Worm (Caenorhabditis elegans): Measurements from ENCODE around the gene pals-33.

pals-33 gene

DNA sequence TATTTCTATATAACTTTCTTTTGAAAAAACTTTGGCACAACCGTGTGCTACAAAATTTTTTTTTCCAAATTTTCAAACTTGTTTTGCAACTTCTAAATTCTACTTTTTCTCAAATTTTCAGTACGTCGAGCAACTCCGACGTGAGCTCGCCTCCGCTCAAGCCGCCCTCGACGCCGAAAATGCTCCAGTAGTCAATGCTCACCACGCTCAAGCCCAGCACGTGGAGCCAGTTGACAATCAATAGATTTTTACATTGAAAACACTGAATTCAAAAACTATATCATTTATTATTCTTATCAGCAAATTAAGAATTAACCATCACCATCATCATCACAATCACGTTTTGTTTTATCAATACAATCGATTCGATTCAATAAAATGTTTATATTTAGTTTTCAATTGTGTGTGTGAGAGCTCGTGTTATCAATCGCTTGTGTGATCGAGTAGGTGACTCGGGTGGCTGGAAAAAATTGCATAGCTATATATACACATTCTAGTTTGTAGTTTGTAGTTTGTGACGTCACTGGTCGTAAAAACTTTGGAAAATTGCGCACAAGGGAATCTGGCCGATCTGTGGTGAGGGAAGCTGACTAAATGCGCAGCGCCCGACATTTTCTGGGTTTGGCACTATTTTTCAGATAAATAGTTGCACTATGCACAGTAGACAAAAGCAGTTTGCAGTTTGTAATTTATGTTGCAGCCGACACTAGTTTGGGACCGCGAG lies 38.7 kb upstream of the pals-33 start (continued):
- TF ChIP-seq fkh-3 (tag; optimal IDR thresholded peaks at IDR 0.05) (no peak), cebp-2 (GFP tag; IDR thresholded peaks at IDR 0.05) (0 out of 2 replicates have a peak, but pooled peaks have one; percentile 56), rpc-1 (optimal IDR thresholded peaks at IDR 0.05) (no peak), rpc-1 (tag; optimal IDR thresholded peaks at IDR 0.05) (no peak), ztf-22 (GFP tag; optimal IDR thresholded peaks at IDR 0.05) (no peak), ztf-25 (GFP tag; IDR thresholded peaks at IDR 0.05) (no peak), B0336.3 (GFP tag; IDR thresholded peaks at IDR 0.05) (peak; percentile 92), C06A6.2 (GFP tag; conservative IDR thresholded peaks at IDR 0.05) (no peak), nhr-27 (tag; optimal IDR thresholded peaks at IDR 0.05) (no peak), F55B11.4 (tag; optimal IDR thresholded peaks at IDR 0.05; ENCODE audit: borderline replicate concordance, insufficient read depth) (no peak), lag-1 (GFP tag; IDR thresholded peaks at IDR 0.05) (no peak), mcd-1 (GFP tag; IDR thresholded peaks at IDR 0.05) (peak; percentile 22; the same call in 1 of the 2 replicates), K11D2.4 (GFP tag; IDR thresholded peaks at IDR 0.05) (no peak), lin-26 (GFP tag; IDR thresholded peaks at IDR 0.05) (no peak), ZK185.1 (tag; optimal IDR thresholded peaks at IDR 0.05; ENCODE audit: poor library complexity, severe bottlenecking) (no peak), aptf-3 (GFP tag; IDR thresholded peaks at IDR 0.05) (no peak), gei-17 (GFP tag; optimal IDR thresholded peaks at IDR 0.05) (no peak), zfh-2 (GFP tag; conservative IDR thresholded peaks at IDR 0.05) (no peak), sea-2 (GFP tag; IDR thresholded peaks at IDR 0.05) (no peak), mxl-1 (tag; optimal IDR thresholded peaks at IDR 0.05) (no peak), T26A5.8 (tag; optimal IDR thresholded peaks at IDR 0.05) (no peak), ztf-3 (GFP tag; optimal IDR thresholded peaks at IDR 0.05) (no peak), unc-130 (GFP tag; optimal IDR thresholded peaks at IDR 0.05) (no peak), ceh-79 (tag; optimal IDR thresholded peaks at IDR 0.05) (no peak), mel-28 (tag; optimal IDR thresholded peaks at IDR 0.05; ENCODE audit: borderline replicate concordance) (no peak), lin-35 (GFP tag; optimal IDR thresholded peaks at IDR 0.05) (no peak), madf-8 (GFP tag; conservative IDR thresholded peaks at IDR 0.05) (no peak), egl-18 (GFP tag; IDR thresholded peaks at IDR 0.05) (no peak), snpc-1.3 (tag; optimal IDR thresholded peaks at IDR 0.05; ENCODE audit: insufficient read depth) (no peak), egl-44 (GFP tag; IDR thresholded peaks at IDR 0.05) (peak; percentile 57; the same call in 1 of the 2 replicates), ceh-100 (GFP tag; IDR thresholded peaks at IDR 0.05) (no peak), lir-1 (GFP tag; conservative IDR thresholded peaks at IDR 0.05) (no peak), nhr-179 (tag; optimal IDR thresholded peaks at IDR 0.05) (no peak), madf-3 (GFP tag; IDR thresholded peaks at IDR 0.05) (no peak), chd-7 (tag; optimal IDR thresholded peaks at IDR 0.05) (peak; percentile 64)

DNA sequence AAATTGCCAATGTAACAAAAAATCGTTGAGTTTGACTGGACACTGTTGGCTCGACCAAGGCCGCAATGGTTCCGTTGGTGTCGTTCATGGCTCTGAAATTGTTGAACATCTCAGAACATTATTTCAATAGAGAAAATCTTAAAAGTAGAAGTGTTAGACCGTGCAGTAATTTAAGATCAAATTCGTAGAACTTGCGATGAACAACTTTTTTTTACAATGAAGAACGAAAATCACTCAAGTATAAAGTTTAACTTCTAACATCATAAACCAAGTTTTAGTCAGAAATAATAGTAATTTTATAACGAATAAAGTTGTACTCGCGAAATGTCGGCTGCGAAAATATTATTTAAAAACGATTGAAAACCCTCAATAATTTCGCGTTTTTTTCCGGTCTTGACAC lies 36.1 kb upstream of the pals-33 start, which contains the start of gene srx-41:
Gene srx-41, minus strand, starts transcription at position 101 of the 400 bp plus-strand sequence.
- TF ChIP-seq F55B11.4 (tag; optimal IDR thresholded peaks at IDR 0.05; ENCODE audit: borderline replicate concordance, insufficient read depth) (no peak), attf-5 (GFP tag; optimal IDR thresholded peaks at IDR 0.05) (no peak), unc-130 (GFP tag; optimal IDR thresholded peaks at IDR 0.05) (no peak), snpc-4 (GFP tag; optimal IDR thresholded peaks at IDR 0.05) (no peak), snpc-4 (tag; optimal IDR thresholded peaks at IDR 0.05) (no peak), T07F8.4 (tag; optimal IDR thresholded peaks at IDR 0.05) (no peak), ets-4 (GFP tag; optimal IDR thresholded peaks at IDR 0.05) (no peak), ztf-25 (GFP tag; IDR thresholded peaks at IDR 0.05) (no peak), die-1 (tag; optimal IDR thresholded peaks at IDR 0.05) (no peak), aptf-2 (GFP tag; conservative IDR thresholded peaks at IDR 0.05) (no peak), rec-8 (tag; optimal IDR thresholded peaks at IDR 0.05) (no peak), K12H6.12 (tag; optimal IDR thresholded peaks at IDR 0.05) (no peak), ztf-18 (tag; optimal IDR thresholded peaks at IDR 0.05) (no peak), zfh-2 (GFP tag; conservative IDR thresholded peaks at IDR 0.05) (no peak), ZK185.1 (tag; optimal IDR thresholded peaks at IDR 0.05; ENCODE audit: poor library complexity, severe bottlenecking) (no peak), efl-1 (GFP tag; optimal IDR thresholded peaks at IDR 0.05) (no peak)
